Worm (Caenorhabditis elegans) whole organism, early embryonic: ENCODE data around the gene aman-1.

Experiments used
- ama-1 ChIP-seq: fragments of 150-350 bp; optimal IDR thresholded peaks from 2 replicates; lab custom pipeline; 2014
- scrt-1 ChIP-seq: fragments of 200-800 bp; sonication (Bioruptor generic); IDR thresholded peaks from 2 replicates; pipeline ENCODE4 v1.3.6; 2022; ENCODE audit warnings: missing genetic modification characterization, missing compliant biosample characterization
- tbx-37 ChIP-seq: fragments of 200-800 bp; sonication (Bioruptor generic); conservative IDR thresholded peaks from 2 replicates; pipeline ENCODE4 v1.3.6; 2022; ENCODE audit warnings: missing genetic modification reagents, missing genetic modification characterization, missing compliant biosample characterization

ce11 chrX:4698271-4698670 lies 34.6 kb upstream of the aman-1 start:
- TF ChIP-seq tbx-37 (GFP tag; lab: Robert Waterston, UW) (no peak), ama-1 (lab: Kevin White, UChicago) (no peak), scrt-1 (GFP tag; lab: Robert Waterston, UW) (no peak)
